Worm (Caenorhabditis elegans) whole organism, L4/young adult: ENCODE measurements around the gene sre-42.

Source experiments
- W03F9.2 ChIP-seq: fragments of 150-350 bp; optimal IDR thresholded peaks from 2 replicates; lab custom pipeline; 2014; ENCODE audit warnings: missing biosample characterization, missing genetic modification characterization
- dao-5 ChIP-seq: sonication (generic microtip); optimal IDR thresholded peaks from 2 replicates; lab custom pipeline; 2016; ENCODE audit warnings: missing genotype, missing genetic modification characterization, moderate library complexity, missing compliant biosample characterization
- him-1 ChIP-seq: sonication (generic microtip); optimal IDR thresholded peaks from 2 replicates; lab custom pipeline; 2016; ENCODE audit warnings: missing genotype, missing genetic modification reagents, missing genetic modification characterization, missing compliant biosample characterization

sre-42 gene

DNA sequence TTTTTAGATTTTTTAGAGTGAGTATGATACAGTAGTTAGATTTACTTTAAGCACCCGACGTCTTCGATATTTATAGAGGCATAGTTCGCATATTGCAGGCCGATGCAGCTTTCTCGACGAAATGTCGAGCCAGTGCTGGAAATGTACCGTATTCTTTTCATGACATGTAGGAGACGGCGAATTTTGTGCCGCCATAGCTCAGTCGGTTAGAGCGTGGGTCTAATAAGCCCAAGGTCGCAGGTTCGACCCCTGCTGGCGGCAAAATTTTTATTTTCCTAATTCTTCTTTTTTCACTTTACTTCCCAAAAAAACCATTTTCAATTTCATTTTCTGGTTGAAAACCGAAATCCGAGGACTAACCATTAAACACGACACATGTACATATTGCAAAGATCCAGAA is 24.4 kb downstream of the sre-42 start:
- TF ChIP-seq dao-5 (tag; lab: Kevin White, UChicago) (no peak), W03F9.2 (tag; lab: Kevin White, UChicago) (no peak), him-1 (tag; lab: Kevin White, UChicago) (no peak)

DNA sequence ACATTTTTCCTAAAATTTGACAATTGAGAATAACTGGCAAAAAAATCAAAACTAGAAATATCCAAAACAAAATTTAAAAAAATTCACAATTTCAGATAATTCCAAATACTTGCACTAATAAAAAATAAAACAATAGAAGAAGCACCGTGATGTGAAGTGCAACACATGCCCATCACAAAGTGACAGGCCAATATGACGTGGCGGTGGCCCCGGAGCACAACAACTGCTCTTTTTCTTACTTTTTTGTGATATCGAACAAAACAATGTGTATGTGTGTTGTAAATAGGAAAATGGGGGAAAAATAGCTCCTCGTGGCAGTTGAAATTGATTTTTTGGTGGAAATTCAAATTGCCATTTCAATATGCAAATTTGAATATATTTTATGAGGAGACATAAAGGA is 32.9 kb downstream of the sre-42 start:
- TF ChIP-seq him-1 (tag; lab: Kevin White, UChicago) (no peak), dao-5 (tag; lab: Kevin White, UChicago) (no peak), W03F9.2 (tag; lab: Kevin White, UChicago) (no peak)

DNA sequence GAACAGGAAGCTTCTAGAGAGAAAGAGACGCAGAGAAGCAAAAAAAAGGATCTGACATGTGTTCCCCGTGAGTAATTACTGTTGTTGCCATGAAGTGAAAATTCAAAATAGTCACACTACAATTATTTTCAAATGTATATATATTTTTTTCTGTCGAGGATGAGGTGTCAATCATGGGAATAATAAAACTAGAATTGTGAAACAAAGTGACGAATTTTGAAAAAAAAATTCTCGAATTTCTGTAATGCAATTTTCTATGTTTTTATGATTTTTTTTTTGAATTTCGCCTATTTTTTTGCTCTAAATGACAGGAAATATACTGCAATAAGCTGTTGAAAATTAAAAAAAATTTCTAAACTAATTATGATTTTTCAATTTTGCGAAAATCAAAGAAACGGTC is 33.6 kb downstream of the sre-42 start:
- TF ChIP-seq W03F9.2 (tag; lab: Kevin White, UChicago) (no peak), him-1 (tag; lab: Kevin White, UChicago) (no peak), dao-5 (tag; lab: Kevin White, UChicago) (no peak)

DNA sequence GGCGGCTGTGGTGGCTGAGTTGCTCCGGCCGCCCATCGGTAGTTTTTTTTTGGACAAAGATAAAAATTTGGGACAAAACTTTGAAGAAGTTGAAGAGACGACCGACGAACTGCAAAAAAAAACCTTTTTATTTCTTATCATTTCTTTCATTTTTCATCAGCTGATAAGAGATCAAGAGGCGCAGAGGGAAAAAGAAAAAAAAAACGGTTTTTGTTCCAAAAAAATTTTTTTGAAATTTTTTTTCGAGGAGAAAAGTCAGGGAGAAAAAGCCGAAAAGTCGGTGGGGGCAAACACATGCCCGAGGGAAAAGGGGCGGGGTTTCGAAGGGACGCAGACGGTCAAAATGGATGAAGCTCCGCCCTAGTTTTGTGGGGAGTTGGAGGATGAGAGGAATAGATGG is 34.6 kb downstream of the sre-42 start, which contains the start of gene ras-1:
Gene ras-1 (minus strand): TSS at position 129 of the 400 bp plus-strand sequence.
- no peak for TF ChIP-seq him-1 (tag; lab: Kevin White, UChicago)
- no peak for TF ChIP-seq dao-5 (tag; lab: Kevin White, UChicago)
- TF ChIP-seq W03F9.2 (tag; lab: Kevin White, UChicago): no peak

DNA sequence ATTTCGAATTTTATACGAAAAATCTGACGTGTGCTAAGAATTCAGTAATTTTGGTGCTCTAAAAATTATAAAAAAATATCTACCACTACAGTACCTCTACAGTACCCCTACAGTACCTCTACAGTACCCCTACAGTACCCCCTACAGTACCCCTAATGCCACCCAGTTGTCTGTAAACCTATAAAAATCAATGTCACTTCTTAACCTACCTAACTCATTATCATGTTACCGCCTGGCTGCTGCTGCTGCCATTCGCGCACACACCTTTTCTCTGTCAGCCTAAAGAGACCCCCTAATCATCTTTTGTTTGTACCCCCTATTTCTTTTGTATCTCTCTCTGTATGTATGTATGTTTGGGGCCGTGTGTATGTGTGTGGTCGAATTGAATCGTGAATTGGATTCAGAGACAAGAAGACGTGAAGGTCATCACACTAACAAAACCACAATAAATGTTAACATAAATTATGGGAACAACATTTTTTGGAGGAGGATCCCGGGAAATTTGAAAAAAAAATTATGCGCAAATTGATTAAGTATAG is 35.9 kb downstream of the sre-42 start:
- TF ChIP-seq W03F9.2 (tag; lab: Kevin White, UChicago) (no peak), him-1 (tag; lab: Kevin White, UChicago) (no peak), dao-5 (tag; lab: Kevin White, UChicago) (no peak)

DNA sequence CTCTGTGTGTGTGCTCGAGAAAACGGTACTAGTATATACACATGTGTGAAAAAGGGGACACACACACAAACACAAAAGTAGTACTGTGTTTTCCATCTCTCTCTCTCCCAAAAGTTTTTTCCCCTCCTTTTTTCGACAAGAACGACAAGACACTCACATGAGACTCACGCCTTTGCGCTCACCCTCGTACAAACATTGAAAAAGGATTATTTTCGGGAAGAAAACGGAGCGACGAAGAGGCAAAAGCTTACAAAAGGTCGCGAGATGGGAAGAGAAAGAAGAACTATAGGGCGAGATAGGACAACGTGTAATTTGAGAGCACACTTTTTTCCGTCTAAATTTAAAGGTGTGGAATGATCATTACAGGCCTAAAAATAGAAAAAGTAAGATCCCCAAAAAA is 36.8 kb downstream of the sre-42 start:
- TF ChIP-seq W03F9.2 (tag; lab: Kevin White, UChicago) (no peak), dao-5 (tag; lab: Kevin White, UChicago) (no peak), him-1 (tag; lab: Kevin White, UChicago) (no peak)

DNA sequence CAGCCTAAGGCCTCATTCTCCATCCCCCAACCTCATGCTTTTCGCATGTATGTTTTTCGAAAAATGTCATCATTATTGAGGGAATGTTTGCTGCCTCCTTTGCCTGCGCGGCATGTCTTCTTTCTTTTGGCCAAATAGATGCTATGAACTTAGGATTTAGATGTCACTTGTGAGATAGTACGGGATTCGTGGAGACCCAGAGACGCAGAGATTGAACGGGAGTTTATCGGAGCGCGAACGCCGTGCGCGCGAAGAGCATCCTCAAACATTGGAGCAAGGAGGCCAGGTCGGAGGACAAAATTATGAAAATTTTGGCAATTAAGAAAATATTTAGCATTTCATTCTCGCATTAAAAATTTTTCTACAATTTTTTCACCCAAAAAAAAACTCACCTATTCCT is 37.7 kb downstream of the sre-42 start:
- TF ChIP-seq dao-5 (tag; lab: Kevin White, UChicago): no peak
- TF ChIP-seq W03F9.2 (tag; lab: Kevin White, UChicago): no peak
- no peak for TF ChIP-seq him-1 (tag; lab: Kevin White, UChicago)

DNA sequence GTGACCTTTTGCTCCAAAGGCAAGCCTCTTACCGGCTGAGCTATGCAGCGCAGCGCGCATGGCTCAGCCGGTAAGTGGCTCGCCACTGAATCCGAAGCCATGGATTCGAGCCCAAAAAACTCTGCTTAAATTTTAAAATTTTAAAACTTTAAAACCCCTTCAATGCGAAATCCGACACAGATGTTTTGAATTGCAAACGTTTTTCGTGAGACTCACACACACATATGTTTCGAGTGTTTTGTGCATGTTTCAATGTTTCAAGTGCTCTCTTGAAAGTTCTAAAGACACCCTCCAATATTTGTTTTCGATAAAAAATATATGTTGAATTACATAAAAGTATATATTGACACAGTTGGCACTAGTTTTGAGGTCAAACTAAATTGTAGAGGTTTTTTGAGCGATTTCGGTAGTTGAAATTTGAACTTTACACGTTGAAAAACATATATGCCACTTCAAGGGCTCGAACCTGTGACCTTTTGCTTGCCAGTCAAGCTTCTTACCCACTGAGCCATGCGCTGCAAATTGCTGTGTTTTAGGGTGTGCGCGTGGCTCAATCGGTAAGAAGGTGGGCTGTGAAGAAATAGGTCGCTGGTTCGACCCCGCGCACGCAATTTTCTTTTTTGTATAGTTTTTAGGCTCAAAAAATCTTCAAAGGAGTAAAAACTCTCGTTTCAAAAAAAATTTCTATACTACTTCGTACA is 40.2 kb downstream of the sre-42 start:
- TF ChIP-seq dao-5 (tag; lab: Kevin White, UChicago) (no peak), him-1 (tag; lab: Kevin White, UChicago) (no peak), W03F9.2 (tag; lab: Kevin White, UChicago) (no peak)

DNA sequence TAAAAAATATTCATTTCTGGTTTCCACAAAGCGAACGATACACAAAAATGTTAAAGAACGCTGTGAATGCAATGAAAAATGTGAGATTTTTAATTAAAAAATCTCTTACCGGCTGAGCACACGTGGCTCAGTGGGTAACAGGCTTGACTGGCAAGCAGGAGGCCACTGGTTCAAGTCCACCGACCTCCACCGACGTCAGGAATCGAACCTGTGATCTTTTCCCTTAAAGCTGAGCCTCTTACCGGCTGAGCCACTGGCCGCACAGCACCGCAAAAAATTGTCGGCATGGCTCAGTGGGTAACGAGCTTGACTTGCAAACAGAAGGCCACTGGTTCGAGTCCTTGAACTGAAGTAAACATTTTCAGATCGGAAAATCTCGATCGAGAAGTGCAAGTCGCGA is 41.9 kb downstream of the sre-42 start, which contains the start of gene C44C11.6:
Gene C44C11.6 (plus strand): TSS at position 23 of the 400 bp plus-strand sequence.
- no peak for TF ChIP-seq W03F9.2 (tag; lab: Kevin White, UChicago)
- no peak for TF ChIP-seq dao-5 (tag; lab: Kevin White, UChicago)
- no peak for TF ChIP-seq him-1 (tag; lab: Kevin White, UChicago)

DNA sequence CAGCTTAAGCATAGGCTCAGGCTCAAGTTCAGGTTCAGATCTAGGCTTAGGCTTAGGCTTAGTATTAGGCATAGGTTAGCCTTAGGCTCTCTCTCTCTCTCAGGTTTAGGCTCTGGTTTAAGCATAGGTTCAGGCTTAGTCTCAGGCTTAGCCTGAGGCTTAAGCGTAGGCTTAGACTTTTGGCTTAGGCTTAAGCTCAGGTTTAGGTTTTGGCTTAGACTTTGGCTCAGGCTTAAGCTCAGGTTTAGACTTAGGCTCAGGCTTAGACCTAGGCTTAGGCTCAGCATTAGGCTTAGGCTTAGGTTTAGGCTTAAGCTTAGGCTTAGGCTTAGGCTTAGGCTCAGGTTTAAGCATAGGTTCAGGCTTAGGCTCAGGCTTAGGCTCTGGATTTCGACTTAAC is 43.0 kb downstream of the sre-42 start:
- TF ChIP-seq W03F9.2 (tag; lab: Kevin White, UChicago): no peak
- no peak for TF ChIP-seq dao-5 (tag; lab: Kevin White, UChicago)
- no peak for TF ChIP-seq him-1 (tag; lab: Kevin White, UChicago)

DNA sequence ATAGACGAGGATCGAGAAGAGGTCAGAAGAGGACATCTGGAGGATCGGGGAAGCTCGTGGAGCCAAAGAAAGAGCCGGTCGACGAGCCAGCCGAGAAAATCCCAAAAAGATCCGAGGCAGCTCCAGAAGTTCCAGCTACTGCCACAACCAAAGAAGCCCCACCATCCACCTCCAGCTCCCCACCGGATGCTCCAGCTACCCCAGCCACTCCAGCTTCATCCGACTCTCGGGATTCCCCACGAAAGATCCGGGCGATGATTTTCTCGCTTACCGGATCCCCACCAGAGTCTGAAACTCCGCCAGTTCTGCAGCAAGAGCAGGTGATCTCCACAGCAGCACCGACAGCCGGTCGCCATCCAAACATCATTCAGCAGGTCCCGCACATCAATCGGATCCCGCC is 43.8 kb downstream of the sre-42 start:
- TF ChIP-seq W03F9.2 (tag; lab: Kevin White, UChicago) (no peak), dao-5 (tag; lab: Kevin White, UChicago) (no peak), him-1 (tag; lab: Kevin White, UChicago) (no peak)

DNA sequence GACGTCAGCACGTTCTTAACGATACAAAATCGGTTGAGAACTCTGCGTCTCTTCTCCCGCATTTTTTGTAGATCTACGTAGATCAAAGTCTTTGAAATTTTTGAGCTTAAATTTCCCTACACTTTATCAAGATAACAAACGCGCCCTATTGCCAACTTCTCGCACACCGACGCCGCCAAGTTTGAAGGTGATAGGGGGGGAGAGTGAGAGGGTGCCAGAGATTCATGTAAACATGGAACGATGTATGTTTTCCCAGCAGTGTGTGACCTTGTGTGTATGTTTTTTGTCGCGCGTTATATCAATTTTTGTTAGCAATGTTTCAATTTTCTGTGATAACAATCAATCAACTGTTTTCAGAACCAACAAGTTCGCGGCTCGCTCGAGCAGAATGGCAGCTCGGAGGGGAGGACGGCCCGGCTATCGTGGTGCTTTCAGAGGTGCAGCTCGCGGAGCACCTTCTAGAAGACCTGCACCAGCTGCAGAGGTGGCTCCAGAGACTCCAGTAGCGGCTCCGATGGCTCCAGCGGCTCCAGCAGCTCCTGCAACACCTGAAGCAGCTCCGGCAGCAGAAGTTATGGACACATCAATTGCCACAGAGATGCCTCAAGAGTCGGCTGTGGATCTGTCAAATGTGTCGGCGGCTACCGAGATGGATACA is 45.0 kb downstream of the sre-42 start:
- TF ChIP-seq W03F9.2 (tag; lab: Kevin White, UChicago): no peak
- no peak for TF ChIP-seq him-1 (tag; lab: Kevin White, UChicago)
- TF ChIP-seq dao-5 (tag; lab: Kevin White, UChicago): no peak

DNA sequence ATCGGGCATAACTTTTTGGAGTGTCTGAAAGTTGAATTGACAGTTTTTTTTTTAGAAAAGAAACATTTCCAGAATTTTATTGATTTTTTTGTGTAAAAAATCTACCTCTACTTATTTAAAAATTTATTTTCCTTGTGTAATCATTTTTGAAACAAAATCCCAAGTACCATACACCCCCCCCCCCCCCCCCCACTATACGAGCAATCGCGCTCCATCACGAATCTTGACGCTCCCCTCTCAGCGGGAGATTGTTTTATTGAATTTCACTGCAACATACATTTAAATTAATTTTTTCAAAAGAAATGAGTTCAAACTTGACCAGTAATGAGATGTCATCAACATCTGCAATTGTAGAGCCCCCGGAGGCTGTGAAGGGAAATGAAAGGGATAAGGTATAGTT is 47.0 kb downstream of the sre-42 start, which contains the start of gene sop-2:
Gene sop-2 (plus strand): TSS at position 301 of the 400 bp plus-strand sequence.
- TF ChIP-seq dao-5 (tag; lab: Kevin White, UChicago): no peak
